Worm (Caenorhabditis elegans) whole organism, L3 larva: ENCODE measurements around the gene ver-3.

Experiments used
- egl-27 ChIP-seq: sonication (generic microtip); optimal IDR thresholded peaks from 4 replicates; lab custom pipeline; 2017; ENCODE audit warnings: missing biosample characterization, missing genetic modification reagents, missing genetic modification characterization
- lsy-12 ChIP-seq: sonication (generic microtip); optimal IDR thresholded peaks from 2 replicates; lab custom pipeline; 2016; ENCODE audit warnings: mild to moderate bottlenecking, missing genetic modification characterization, missing compliant biosample characterization
- mml-1 ChIP-seq: fragments of 150-350 bp; sonication (generic microtip); optimal IDR thresholded peaks from 3 replicates; lab custom pipeline; 2014; ENCODE audit warnings: missing biosample characterization, missing genetic modification characterization
- nhr-76 ChIP-seq: fragments of 150-350 bp; sonication (generic microtip); optimal IDR thresholded peaks from 5 replicates; lab custom pipeline; 2014; ENCODE audit warnings: missing biosample characterization, missing genetic modification characterization
- nhr-77 ChIP-seq: fragments of 150-350 bp; optimal IDR thresholded peaks from 2 replicates; lab custom pipeline; 2014; ENCODE audit warnings: missing biosample characterization, missing genetic modification characterization
- pha-4 ChIP-seq: fragments of 150-350 bp; optimal IDR thresholded peaks from 2 replicates; lab custom pipeline; 2014; ENCODE audit warnings: missing biosample characterization, missing genetic modification reagents, missing genetic modification characterization
- skn-1 ChIP-seq: fragments of 150-350 bp; optimal IDR thresholded peaks from 2 replicates; lab custom pipeline; 2014; ENCODE audit warnings: missing biosample characterization, missing genetic modification characterization

DNA sequence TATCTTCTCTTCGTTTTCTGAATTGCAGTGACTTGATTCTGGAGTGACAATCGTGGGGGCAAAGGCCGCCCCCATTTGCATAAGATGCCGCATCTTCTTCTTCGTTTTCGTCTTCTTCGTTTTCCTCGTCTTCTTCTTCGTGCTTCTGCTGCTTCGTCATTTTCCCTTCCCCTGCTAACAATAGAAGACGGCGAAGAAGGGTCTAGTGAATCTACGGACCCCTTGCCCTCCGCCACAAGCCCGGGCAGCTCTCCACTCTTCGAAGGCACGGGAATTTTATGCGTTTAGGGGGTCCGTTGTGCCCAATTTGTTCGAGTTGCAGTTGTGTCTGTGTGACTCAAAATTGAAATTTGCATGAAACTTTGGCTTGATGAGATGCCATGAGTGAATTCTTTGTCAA is 39.6 kb downstream of the ver-3 start:
- TF ChIP-seq nhr-77 (tag; lab: Kevin White, UChicago) (no peak), egl-27 (tag; lab: Kevin White, UChicago) (no peak), nhr-76 (tag; lab: Kevin White, UChicago) (no peak), skn-1 (tag; lab: Kevin White, UChicago) (no peak), lsy-12 (tag; lab: Kevin White, UChicago) (no peak), mml-1 (tag; lab: Kevin White, UChicago) (no peak), pha-4 (tag; lab: Kevin White, UChicago) (no peak)
